Fruit fly (Drosophila melanogaster) whole organism, wandering third instar larva: Measurements from ENCODE around the gene Dbp21E2.

Experiments used
- CG32264 ChIP-seq: fragments of 200-800 bp; sonication (Bioruptor generic); optimal IDR thresholded peaks from 2 replicates; lab custom pipeline; 2016; ENCODE audit warnings: missing biosample characterization, missing genetic modification characterization
- CrebA ChIP-seq: fragments of 200-800 bp; sonication (Bioruptor generic); optimal IDR thresholded peaks from 2 replicates; lab custom pipeline; 2016; ENCODE audit warnings: missing biosample characterization, mild to moderate bottlenecking, missing genetic modification characterization, borderline replicate concordance
- GATAd ChIP-seq: sonication (Bioruptor generic); optimal IDR thresholded peaks from 2 replicates; lab custom pipeline; 2016; ENCODE audit warnings: missing biosample characterization, missing genetic modification characterization
- HLH106 ChIP-seq: fragments of 200-800 bp; optimal IDR thresholded peaks from 3 replicates; lab custom pipeline; 2019; ENCODE audit warnings: missing biosample characterization, mild to moderate bottlenecking, missing genetic modification characterization, moderate library complexity
- Hnf4 ChIP-seq: fragments of 200-800 bp; sonication (Bioruptor generic); optimal IDR thresholded peaks from 2 replicates; lab custom pipeline; 2016; ENCODE audit warnings: missing biosample characterization, mild to moderate bottlenecking, missing genetic modification characterization
- Hr83 ChIP-seq: fragments of 200-300 bp; sonication (Bioruptor generic); optimal IDR thresholded peaks from 2 replicates; lab custom pipeline; 2016; ENCODE audit warnings: missing biosample characterization, mild to moderate bottlenecking, missing genetic modification characterization, moderate library complexity; ENCODE audit not compliant: poor library complexity, severe bottlenecking
- Jra ChIP-seq: sonication (Bioruptor generic); optimal IDR thresholded peaks from 2 replicates; lab custom pipeline; 2016; ENCODE audit warnings: missing biosample characterization, missing genetic modification characterization
- Myc ChIP-seq: fragments of >200 bp; optimal IDR thresholded peaks from 2 replicates; lab custom pipeline; 2017
- N ChIP-seq: fragments of >200 bp; optimal IDR thresholded peaks from 2 replicates; lab custom pipeline; 2018; ENCODE audit warnings: missing biosample characterization, missing external identifiers, missing genetic modification characterization
- OdsH ChIP-seq: fragments of 200-800 bp; sonication (Bioruptor generic); optimal IDR thresholded peaks from 2 replicates; lab custom pipeline; 2016; ENCODE audit warnings: missing biosample characterization, mild to moderate bottlenecking, missing genetic modification characterization
- Rel ChIP-seq, 2 experiments: fragments of 200-800 bp; sonication (Bioruptor generic) in 1 of 2; optimal IDR thresholded peaks; 2 replicates in 1 of 2; 3 replicates in 1 of 2; lab custom pipeline; 2016 to 2019; ENCODE audit warnings: mild to moderate bottlenecking in 2 of 2, missing biosample characterization in 2 of 2, missing genetic modification characterization in 2 of 2, moderate library complexity in 1 of 2
- Sp1 ChIP-seq: fragments of 200-800 bp; sonication (Bioruptor generic); optimal IDR thresholded peaks from 3 replicates; lab custom pipeline; 2019; ENCODE audit warnings: missing biosample characterization, mild to moderate bottlenecking, missing genetic modification characterization, moderate library complexity
- Vsx2 ChIP-seq: fragments of 200-300, 225-300 bp; sonication (Bioruptor generic); optimal IDR thresholded peaks from 2 replicates; lab custom pipeline; 2018; ENCODE audit warnings: missing biosample characterization, missing genetic modification characterization; ENCODE audit not compliant: partially characterized antibody
- br ChIP-seq: fragments of 200-800 bp; sonication (Bioruptor generic); optimal IDR thresholded peaks from 2 replicates; lab custom pipeline; 2016; ENCODE audit warnings: missing biosample characterization, missing genetic modification characterization
- brk ChIP-seq: fragments of 200-800 bp; sonication (Bioruptor generic); optimal IDR thresholded peaks from 2 replicates; lab custom pipeline; 2016; ENCODE audit warnings: missing biosample characterization, mild to moderate bottlenecking, missing genetic modification characterization
- dl ChIP-seq, 2 experiments: fragments of 175-275, 200-275 bp in 1 of 2; fragments of 200-275 bp in 1 of 2; sonication (Bioruptor generic); optimal IDR thresholded peaks; lab custom pipeline; 2018; ENCODE audit warnings: mild to moderate bottlenecking in 2 of 2, missing biosample characterization in 2 of 2, missing genetic modification characterization in 2 of 2, moderate library complexity in 2 of 2; ENCODE audit not compliant: partially characterized antibody in 2 of 2, insufficient read depth in 1 of 2
- dmrt93B ChIP-seq: fragments of 200-800 bp; sonication (Bioruptor generic); optimal IDR thresholded peaks from 2 replicates; lab custom pipeline; 2018; ENCODE audit warnings: missing biosample characterization, mild to moderate bottlenecking, missing genetic modification characterization
- dsf ChIP-seq: sonication (Bioruptor generic); optimal IDR thresholded peaks from 2 replicates; lab custom pipeline; 2016; ENCODE audit warnings: missing biosample characterization, missing genetic modification characterization, borderline replicate concordance
- ey ChIP-seq: fragments of 200-800 bp; sonication (Bioruptor generic); optimal IDR thresholded peaks from 2 replicates; lab custom pipeline; 2016; ENCODE audit warnings: missing biosample characterization, missing genetic modification characterization
- foxo ChIP-seq, 2 experiments: fragments of 200-800 bp; sonication (Bioruptor generic); optimal IDR thresholded peaks; 2 replicates in 1 of 2; 3 replicates in 1 of 2; lab custom pipeline; 2016 to 2017; ENCODE audit warnings: missing biosample characterization in 2 of 2, missing genetic modification characterization in 2 of 2
- fru ChIP-seq: fragments of 200-800 bp; sonication (Bioruptor generic); optimal IDR thresholded peaks from 3 replicates; lab custom pipeline; 2016; ENCODE audit warnings: missing biosample characterization, mild to moderate bottlenecking, missing genetic modification characterization
- h ChIP-seq: fragments of 200-800 bp; sonication (Bioruptor generic); optimal IDR thresholded peaks from 3 replicates; lab custom pipeline; 2016; ENCODE audit warnings: missing biosample characterization, mild to moderate bottlenecking, missing genetic modification characterization
- jim ChIP-seq: fragments of 175-275, 200-325 bp; sonication (Bioruptor generic); optimal IDR thresholded peaks from 2 replicates; lab custom pipeline; 2016; ENCODE audit warnings: missing biosample characterization, mild to moderate bottlenecking, missing genetic modification characterization
- psq ChIP-seq: fragments of 200-800 bp; sonication (Bioruptor generic); optimal IDR thresholded peaks from 3 replicates; lab custom pipeline; 2017; ENCODE audit warnings: missing biosample characterization, mild to moderate bottlenecking, missing genetic modification characterization, moderate library complexity
- rgr ChIP-seq: fragments of 200-800 bp; sonication (Bioruptor generic); optimal IDR thresholded peaks from 3 replicates; lab custom pipeline; 2016; ENCODE audit warnings: missing biosample characterization, mild to moderate bottlenecking, missing genetic modification characterization
- sage ChIP-seq: fragments of 200-800 bp; sonication (Bioruptor generic); optimal IDR thresholded peaks from 2 replicates; lab custom pipeline; 2016; ENCODE audit warnings: missing biosample characterization, mild to moderate bottlenecking, missing genetic modification characterization
- sv ChIP-seq: fragments of 200-800 bp; sonication (Bioruptor generic); optimal IDR thresholded peaks from 3 replicates; lab custom pipeline; 2016; ENCODE audit warnings: missing biosample characterization, missing genetic modification characterization
- tai ChIP-seq: sonication (Bioruptor generic); optimal IDR thresholded peaks from 2 replicates; lab custom pipeline; 2016; ENCODE audit warnings: missing biosample characterization, missing genetic modification characterization
- usp ChIP-seq: fragments of >200 bp; optimal IDR thresholded peaks from 2 replicates; lab custom pipeline; 2017; ENCODE audit warnings: missing biosample characterization, missing genetic modification characterization
- woc ChIP-seq: sonication (Bioruptor generic); optimal IDR thresholded peaks from 2 replicates; lab custom pipeline; 2016; ENCODE audit warnings: missing biosample characterization, mild to moderate bottlenecking, missing genetic modification characterization

Dbp21E2 gene

dm6 chr2L:841708-842107, 30.3 kb downstream of the Dbp21E2 start (continued):
- TF ChIP-seq sage (peak; percentile 91), OdsH (peak; percentile 96), Hr83 (peak; percentile 76), Rel (GFP tag; optimal IDR thresholded peaks at IDR 0.05; lab: Kevin White, UChicago) (peak; percentile 87), Rel (tag; optimal IDR thresholded peaks at IDR 0.05; lab: Kevin White, UChicago) (peak; percentile 86), brk (GFP tag; lab: Kevin White, UChicago) (peak; percentile 86), br (GFP tag; lab: Kevin White, UChicago) (peak; percentile 97), tai (peak; percentile 95)
- TF ChIP-seq, all 38 proteins: peak for 25

DNA sequence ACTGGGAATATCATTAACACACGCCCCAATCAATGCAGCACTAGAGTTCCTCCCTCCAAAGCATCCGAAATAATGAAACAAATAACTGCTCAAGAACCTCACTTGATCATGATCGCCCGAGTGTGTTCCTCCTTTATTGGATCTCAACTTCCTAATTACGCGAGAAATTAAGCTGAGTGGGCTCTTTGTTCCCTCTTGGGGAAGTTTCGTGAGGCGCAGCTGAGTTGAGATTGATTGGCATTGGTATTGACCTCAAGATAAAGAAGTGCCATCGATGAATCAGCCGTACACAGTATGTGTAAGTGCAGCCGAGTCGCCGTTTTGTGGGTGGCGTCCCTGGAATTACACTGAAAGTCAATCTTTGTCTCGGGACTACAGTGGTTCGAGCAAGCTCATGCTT, 31.5 kb downstream of the Dbp21E2 start:
- TF ChIP-seq Rel (GFP tag; optimal IDR thresholded peaks at IDR 0.05; lab: Kevin White, UChicago) (no peak), Rel (tag; optimal IDR thresholded peaks at IDR 0.05; lab: Kevin White, UChicago) (peak; percentile 64), CG32264 (GFP tag; lab: Kevin White, UChicago) (no peak)
- TF ChIP-seq, all 38 proteins: peak for 1

DNA sequence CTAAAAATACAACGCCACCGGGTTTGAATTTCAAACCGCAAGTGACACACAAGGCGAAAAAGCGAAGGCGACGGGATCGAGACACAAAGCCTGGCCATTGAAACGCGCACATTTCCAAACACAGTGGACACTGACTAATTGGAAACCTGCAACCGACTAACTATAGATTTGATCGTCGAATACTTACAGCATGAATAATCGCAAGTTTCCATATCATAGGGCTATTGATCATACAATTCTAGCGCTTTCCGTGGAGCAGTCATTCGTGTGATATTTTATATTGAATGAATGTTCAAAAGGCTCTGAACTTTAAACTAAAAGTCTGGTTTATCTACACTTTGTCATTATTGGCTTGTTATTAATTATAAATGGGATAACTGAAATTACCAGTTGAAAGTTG, 31.9 kb downstream of the Dbp21E2 start:
- TF ChIP-seq fru (GFP tag; lab: Kevin White, UChicago) (peak; percentile 9), br (GFP tag; lab: Kevin White, UChicago) (peak; percentile 7), HLH106 (tag; lab: Kevin White, UChicago) (peak; percentile 13), OdsH (peak; percentile 1), dsf (no peak), ey (peak; percentile 4), Jra (GFP tag; lab: Kevin White, UChicago) (no peak)

DNA sequence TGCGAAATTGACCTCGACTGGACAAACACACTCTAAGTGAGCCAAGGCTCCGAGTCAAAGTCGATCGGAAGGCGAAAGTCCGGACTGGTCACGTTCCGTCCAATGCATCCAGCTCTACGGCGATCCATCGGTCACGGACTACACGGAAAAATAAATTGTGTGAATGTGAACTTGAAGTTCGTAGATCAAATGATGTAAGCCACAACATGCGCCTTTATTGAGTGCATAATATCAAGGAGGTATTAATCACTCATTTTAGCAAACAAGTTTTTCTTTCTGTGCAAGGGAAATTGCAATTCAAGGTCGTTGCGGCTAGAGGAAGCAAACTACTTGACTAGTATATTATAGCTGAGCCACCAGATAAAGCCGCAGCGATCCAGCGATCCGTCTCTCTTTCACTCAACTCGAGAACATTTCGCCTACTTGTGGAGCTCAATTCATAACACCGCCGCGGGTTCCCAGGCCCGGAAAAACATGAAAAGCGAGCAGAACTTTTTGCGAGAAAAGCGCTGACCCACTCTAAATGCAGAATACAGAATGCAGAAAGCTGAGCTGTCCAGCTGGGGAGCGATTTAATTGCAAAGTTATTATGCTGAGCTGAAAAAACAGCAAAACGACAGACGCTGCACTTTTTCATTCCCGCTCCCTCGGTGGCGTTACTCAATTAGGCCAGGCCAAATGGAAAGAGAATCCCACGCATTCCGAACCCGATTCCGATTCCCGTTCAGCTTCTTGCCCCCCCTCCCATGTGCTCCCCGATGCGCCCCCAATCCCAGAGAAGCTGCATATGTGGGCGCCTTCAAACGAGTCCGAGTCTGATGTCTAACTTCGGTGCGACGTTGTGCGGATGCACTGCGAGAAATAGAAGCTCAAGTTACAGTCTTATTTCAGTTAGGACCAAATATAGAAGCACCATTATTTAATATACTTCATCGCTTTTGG, 32.7 kb downstream of the Dbp21E2 start:
- no peak for TF ChIP-seq N
- no peak for TF ChIP-seq tai
- TF ChIP-seq Hnf4 (GFP tag; lab: Kevin White, UChicago) = no peak
- peak; percentile 2 for TF ChIP-seq h (GFP tag; lab: Kevin White, UChicago)
- TF ChIP-seq dmrt93B (GFP tag; lab: Kevin White, UChicago) = no peak

- TF ChIP-seq GATAd (GFP tag; lab: Kevin White, UChicago) (no peak), Sp1 (GFP tag; lab: Kevin White, UChicago) (peak; percentile 46), CrebA (GFP tag; lab: Kevin White, UChicago) (no peak), ey (peak; percentile 83), tai (no peak), Vsx2 (GFP tag; lab: Kevin White, UChicago) (no peak), Hnf4 (GFP tag; lab: Kevin White, UChicago) (peak; percentile 64), usp (GFP tag; lab: Kevin White, UChicago) (no peak), rgr (GFP tag; lab: Kevin White, UChicago) (peak; percentile 78), Rel (GFP tag; optimal IDR thresholded peaks at IDR 0.05; lab: Kevin White, UChicago) (no peak), Rel (tag; optimal IDR thresholded peaks at IDR 0.05; lab: Kevin White, UChicago) (no peak), foxo (GFP tag; optimal IDR thresholded peaks at IDR 0.05; lab: Kevin White, UChicago) (peak in 1 of 2 experiments; percentile 70), OdsH (peak; percentile 69), brk (GFP tag; lab: Kevin White, UChicago) (no peak), br (GFP tag; lab: Kevin White, UChicago) (peak; percentile 79), psq (GFP tag; lab: Kevin White, UChicago) (peak; percentile 53), woc (GFP tag; lab: Kevin White, UChicago) (peak; percentile 36), dmrt93B (GFP tag; lab: Kevin White, UChicago) (peak; percentile 37), fru (GFP tag; lab: Kevin White, UChicago) (peak; percentile 73), HLH106 (tag; lab: Kevin White, UChicago) (peak; percentile 59), dl (GFP tag; optimal IDR thresholded peaks at IDR 0.05; lab: Kevin White, UChicago; ENCODE audit: insufficient read depth in 1 of 2, partially characterized antibody in 2 of 2) (no peak), N (no peak), Myc (no peak), sv (GFP tag; lab: Kevin White, UChicago) (peak; percentile 79), h (GFP tag; lab: Kevin White, UChicago) (peak; percentile 64), CG32264 (GFP tag; lab: Kevin White, UChicago) (peak; percentile 32), jim (GFP tag; lab: Kevin White, UChicago) (no peak)
These were observed 34.1 kb downstream of the Dbp21E2 start for dm6 chr2L:845341-846004.
